Worm (Caenorhabditis elegans) whole organism, late embryonic: Measurements from ENCODE around the gene F26H11.8.

Experiments used
- C08G9.2 ChIP-seq: sonication (generic microtip); optimal IDR thresholded peaks from 2 replicates; lab custom pipeline; 2016; ENCODE audit warnings: mild to moderate bottlenecking, missing genetic modification characterization, moderate library complexity, missing compliant biosample characterization
- F13H6.1 ChIP-seq: sonication (generic microtip); optimal IDR thresholded peaks from 2 replicates; lab custom pipeline; 2016; ENCODE audit warnings: missing genetic modification characterization, missing compliant biosample characterization
- K02D7.2 ChIP-seq: sonication (generic microtip); optimal IDR thresholded peaks from 2 replicates; lab custom pipeline; 2017; ENCODE audit warnings: mild to moderate bottlenecking, missing genetic modification characterization, missing compliant biosample characterization
- ahr-1 ChIP-seq: sonication (generic microtip); optimal IDR thresholded peaks from 2 replicates; lab custom pipeline; 2016; ENCODE audit warnings: missing genetic modification characterization, missing compliant biosample characterization
- ceh-14 ChIP-seq: sonication (generic microtip); optimal IDR thresholded peaks from 2 replicates; lab custom pipeline; 2016; ENCODE audit warnings: missing genotype, missing genetic modification characterization, missing compliant biosample characterization
- ceh-2 ChIP-seq: sonication (generic microtip); optimal IDR thresholded peaks from 2 replicates; lab custom pipeline; 2016; ENCODE audit warnings: missing genotype, missing genetic modification characterization, missing compliant biosample characterization
- ceh-30 ChIP-seq: fragments of 150-350 bp; optimal IDR thresholded peaks from 2 replicates; lab custom pipeline; 2014; ENCODE audit warnings: missing biosample characterization, missing genetic modification characterization
- ceh-31 ChIP-seq: sonication (generic microtip); optimal IDR thresholded peaks from 2 replicates; lab custom pipeline; 2016; ENCODE audit warnings: missing genetic modification characterization, missing compliant biosample characterization
- ceh-45 ChIP-seq: fragments of 200-800 bp; sonication (Bioruptor generic); IDR thresholded peaks from 2 replicates; pipeline ENCODE4 v1.3.6; 2022; ENCODE audit warnings: missing genetic modification reagents, missing genetic modification characterization, missing compliant biosample characterization
- che-1 ChIP-seq: sonication (generic microtip); optimal IDR thresholded peaks from 2 replicates; lab custom pipeline; 2016; ENCODE audit warnings: mild to moderate bottlenecking, missing genetic modification characterization, missing compliant biosample characterization
- dve-1 ChIP-seq: sonication (generic microtip); optimal IDR thresholded peaks from 2 replicates; lab custom pipeline; 2017; ENCODE audit warnings: antibody characterized with exemption, mild to moderate bottlenecking, missing genetic modification characterization, missing compliant biosample characterization
- elt-4 ChIP-seq: sonication (generic microtip); optimal IDR thresholded peaks from 2 replicates; lab custom pipeline; 2016; ENCODE audit warnings: missing genetic modification characterization, missing compliant biosample characterization
- ets-4 ChIP-seq: sonication (generic microtip); optimal IDR thresholded peaks from 2 replicates; lab custom pipeline; 2016; ENCODE audit warnings: missing genetic modification characterization, missing compliant biosample characterization
- eyg-1 ChIP-seq: sonication (generic microtip); optimal IDR thresholded peaks from 2 replicates; lab custom pipeline; 2016; ENCODE audit warnings: missing genotype, missing genetic modification characterization, missing compliant biosample characterization
- fax-1 ChIP-seq: sonication (generic microtip); optimal IDR thresholded peaks from 2 replicates; lab custom pipeline; 2016; ENCODE audit warnings: missing genotype, missing genetic modification characterization, missing compliant biosample characterization
- hlh-30 ChIP-seq: sonication (generic microtip); optimal IDR thresholded peaks from 2 replicates; lab custom pipeline; 2017; ENCODE audit warnings: antibody characterized with exemption, missing genetic modification characterization, missing compliant biosample characterization; ENCODE audit not compliant: insufficient read depth
- hlh-6 ChIP-seq: sonication (generic microtip); optimal IDR thresholded peaks from 2 replicates; lab custom pipeline; 2016; ENCODE audit warnings: missing genotype, missing genetic modification characterization, missing compliant biosample characterization
- hlh-8 ChIP-seq: sonication (generic microtip); optimal IDR thresholded peaks from 2 replicates; lab custom pipeline; 2016; ENCODE audit warnings: missing genotype, missing genetic modification characterization, missing compliant biosample characterization
- lin-11 ChIP-seq: fragments of 200-800 bp; sonication (Bioruptor generic); optimal IDR thresholded peaks from 2 replicates; lab custom pipeline; 2018; ENCODE audit warnings: mild to moderate bottlenecking, missing genetic modification characterization, missing compliant biosample characterization
- mec-3 ChIP-seq: sonication (generic microtip); optimal IDR thresholded peaks from 2 replicates; lab custom pipeline; 2016; ENCODE audit warnings: borderline replicate concordance, missing genetic modification characterization, missing compliant biosample characterization
- nfya-1 ChIP-seq: sonication (generic microtip); optimal IDR thresholded peaks from 2 replicates; lab custom pipeline; 2017; ENCODE audit warnings: missing genetic modification characterization, mild to moderate bottlenecking, missing compliant biosample characterization, antibody characterized with exemption, moderate library complexity
- nhr-11 ChIP-seq: fragments of 150-350 bp; optimal IDR thresholded peaks from 2 replicates; lab custom pipeline; 2014; ENCODE audit warnings: missing biosample characterization, missing genetic modification characterization
- nhr-232 ChIP-seq: sonication (generic microtip); optimal IDR thresholded peaks from 2 replicates; lab custom pipeline; 2016; ENCODE audit warnings: missing genetic modification characterization, missing compliant biosample characterization
- odd-2 ChIP-seq: sonication (generic microtip); optimal IDR thresholded peaks from 2 replicates; lab custom pipeline; 2017; ENCODE audit warnings: antibody characterized with exemption, mild to moderate bottlenecking, missing genetic modification characterization, missing compliant biosample characterization
- pat-9 ChIP-seq: fragments of 200-800 bp; sonication (Bioruptor generic); optimal IDR thresholded peaks from 2 replicates; lab custom pipeline; 2018; ENCODE audit warnings: mild to moderate bottlenecking, missing genetic modification characterization, moderate library complexity, missing compliant biosample characterization
- pha-2 ChIP-seq: sonication (generic microtip); optimal IDR thresholded peaks from 2 replicates; lab custom pipeline; 2017; ENCODE audit warnings: mild to moderate bottlenecking, missing genetic modification characterization, missing compliant biosample characterization
- pha-4 ChIP-seq: fragments of 150-350 bp; optimal IDR thresholded peaks from 2 replicates; lab custom pipeline; 2018; ENCODE audit warnings: missing biosample characterization, missing genetic modification reagents, missing genetic modification characterization
- pros-1 ChIP-seq: fragments of 150-350 bp; optimal IDR thresholded peaks from 2 replicates; lab custom pipeline; 2014; ENCODE audit warnings: missing biosample characterization, missing genetic modification reagents, missing genetic modification characterization
- ref-2 ChIP-seq: sonication (generic microtip); optimal IDR thresholded peaks from 2 replicates; lab custom pipeline; 2016; ENCODE audit warnings: missing genetic modification characterization, missing compliant biosample characterization
- rnt-1 ChIP-seq: sonication (generic microtip); optimal IDR thresholded peaks from 2 replicates; lab custom pipeline; 2016; ENCODE audit warnings: missing genetic modification characterization, missing compliant biosample characterization
- sdc-2 ChIP-seq: sonication (generic microtip); optimal IDR thresholded peaks from 2 replicates; lab custom pipeline; 2016; ENCODE audit warnings: missing genotype, missing genetic modification characterization, missing compliant biosample characterization
- sox-2 ChIP-seq: fragments of 200-800 bp; sonication (Bioruptor generic); IDR thresholded peaks from 2 replicates; pipeline ENCODE4 v1.3.6; 2022; ENCODE audit warnings: missing genetic modification reagents, missing genetic modification characterization, missing compliant biosample characterization
- tbx-2 ChIP-seq: sonication (generic microtip); optimal IDR thresholded peaks from 2 replicates; lab custom pipeline; 2016; ENCODE audit warnings: missing genetic modification characterization, missing compliant biosample characterization
- unc-3 ChIP-seq, 2 experiments: fragments of 200-800 bp in 1 of 2; sonication (Bioruptor generic) in 1 of 2; sonication (generic microtip) in 1 of 2; conservative IDR thresholded peaks in 1 of 2; optimal IDR thresholded peaks in 1 of 2; 2 replicates each; pipeline versions ENCODE4 v1.3.6 to Lab custom; 2016 to 2022; ENCODE audit warnings: missing compliant biosample characterization in 2 of 2, missing genetic modification characterization in 2 of 2, missing genetic modification reagents in 1 of 2
- unc-42 ChIP-seq: sonication (generic microtip); optimal IDR thresholded peaks from 2 replicates; lab custom pipeline; 2016; ENCODE audit warnings: missing genotype, missing genetic modification characterization, missing compliant biosample characterization
- unc-86 ChIP-seq: sonication (generic microtip); optimal IDR thresholded peaks from 2 replicates; lab custom pipeline; 2016; ENCODE audit warnings: missing genetic modification characterization, missing compliant biosample characterization
- zip-5 ChIP-seq: sonication (generic microtip); optimal IDR thresholded peaks from 2 replicates; lab custom pipeline; 2016; ENCODE audit warnings: missing genetic modification characterization, missing compliant biosample characterization
- ztf-16 ChIP-seq: sonication (generic microtip); optimal IDR thresholded peaks from 2 replicates; lab custom pipeline; 2017; ENCODE audit warnings: missing genetic modification characterization, missing compliant biosample characterization

The F26H11.8 gene

DNA sequence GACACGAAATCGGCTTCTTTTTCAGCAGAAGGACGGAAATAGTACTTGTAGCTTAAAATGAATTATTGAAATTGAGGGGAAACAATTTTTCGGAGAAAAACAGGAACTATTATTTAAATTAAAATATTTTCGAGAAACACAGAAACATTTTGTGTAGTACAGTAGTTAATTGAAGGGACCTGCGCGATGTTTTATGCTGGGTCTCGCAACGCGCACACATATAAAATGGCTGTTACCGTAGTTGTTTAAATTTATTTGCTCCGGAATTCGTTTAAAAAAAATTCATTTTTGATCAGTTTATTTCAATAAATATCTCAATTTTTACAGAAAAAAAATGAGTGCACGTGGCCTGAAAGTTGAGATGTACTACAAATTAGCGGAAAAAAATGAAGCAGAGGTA lies 22.5 kb downstream of the F26H11.8 start, which contains the start of gene dsb-2:
Gene dsb-2 (plus strand): TSS at position 328 of the 400 bp plus-strand sequence.
- TF ChIP-seq hlh-30 (tag; lab: Kevin White, UChicago) = no peak
- TF ChIP-seq ceh-30 (tag; lab: Kevin White, UChicago) = no peak
- TF ChIP-seq C08G9.2 = no peak
- TF ChIP-seq hlh-8 (tag; lab: Kevin White, UChicago) = no peak
- TF ChIP-seq pros-1 = no peak
- no peak for TF ChIP-seq eyg-1 (tag; lab: Kevin White, UChicago)
- TF ChIP-seq nhr-232 (tag; lab: Kevin White, UChicago) = no peak
- TF ChIP-seq pha-4 = no peak
- no peak for TF ChIP-seq ceh-14 (tag; lab: Kevin White, UChicago)
- TF ChIP-seq pha-2 (tag; lab: Kevin White, UChicago) = no peak
- TF ChIP-seq ahr-1 (tag; lab: Kevin White, UChicago) = no peak
- no peak for TF ChIP-seq elt-4 (tag; lab: Kevin White, UChicago)

ce11 chrII:14413035-14413525 lies 24.8 kb downstream of the F26H11.8 start, which contains the start of gene exl-1:
Gene exl-1 (minus strand): TSS chrII:14413475.
- TF ChIP-seq sox-2 (no peak), eyg-1 (tag; lab: Kevin White, UChicago) (no peak), zip-5 (tag; lab: Kevin White, UChicago) (no peak), hlh-30 (tag; lab: Kevin White, UChicago) (no peak), dve-1 (tag; lab: Kevin White, UChicago) (no peak), K02D7.2 (no peak), odd-2 (tag; lab: Kevin White, UChicago) (no peak), ref-2 (tag; lab: Kevin White, UChicago) (no peak), nfya-1 (tag; lab: Kevin White, UChicago) (no peak), ceh-2 (tag; lab: Kevin White, UChicago) (no peak), mec-3 (no peak)
- TF ChIP-seq, all 69 proteins: peak for 0

- TF ChIP-seq ets-4 (tag; lab: Kevin White, UChicago) = no peak
- TF ChIP-seq ztf-16 = no peak
Observed at ce11 chrII:14413709-14414108, 25.4 kb downstream of the F26H11.8 start.

DNA sequence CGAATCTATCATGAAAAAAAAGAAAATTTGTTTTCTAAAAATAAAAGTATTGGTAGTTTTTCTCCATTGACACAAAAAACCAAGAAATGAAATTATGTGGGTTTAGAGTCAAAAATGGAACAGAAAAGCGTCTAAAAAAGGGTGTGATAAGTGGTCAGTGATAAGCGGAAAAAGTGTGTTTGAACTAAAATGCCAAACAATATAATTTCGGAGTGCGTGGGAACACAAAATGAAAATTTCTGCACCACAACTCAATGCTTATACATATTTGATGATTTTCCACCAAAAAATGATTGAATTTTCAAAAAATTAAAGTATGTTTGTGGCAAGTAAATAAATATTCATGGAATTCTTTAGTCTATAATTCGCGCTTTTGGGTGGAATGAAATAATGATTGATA lies 27.1 kb downstream of the F26H11.8 start:
- TF ChIP-seq nhr-11 (tag; lab: Kevin White, UChicago) = no peak
- no peak for TF ChIP-seq hlh-6
- no peak for TF ChIP-seq unc-86
- TF ChIP-seq odd-2 (tag; lab: Kevin White, UChicago) = no peak
- TF ChIP-seq ceh-45 (GFP tag; lab: Robert Waterston, UW) = no peak
- TF ChIP-seq hlh-30 (tag; lab: Kevin White, UChicago) = no peak
- no peak for TF ChIP-seq fax-1
- no peak for TF ChIP-seq pha-4
- no peak for TF ChIP-seq unc-42
- no peak for TF ChIP-seq sdc-2
- no peak for TF ChIP-seq pros-1
- TF ChIP-seq K02D7.2 = no peak
- TF ChIP-seq pat-9 (tag; lab: Kevin White, UChicago) = no peak
- TF ChIP-seq lin-11 (tag; lab: Kevin White, UChicago) = no peak
- TF ChIP-seq che-1 = no peak
- no peak for TF ChIP-seq ceh-30 (tag; lab: Kevin White, UChicago)
- no peak for TF ChIP-seq F13H6.1
- TF ChIP-seq ceh-31 = no peak
- TF ChIP-seq eyg-1 (tag; lab: Kevin White, UChicago) = no peak

ce11 chrII:14416988-14417387 lies 28.7 kb downstream of the F26H11.8 start:
- TF ChIP-seq tbx-2 (tag; lab: Kevin White, UChicago) (no peak), odd-2 (tag; lab: Kevin White, UChicago) (no peak), rnt-1 (tag; lab: Kevin White, UChicago) (no peak), unc-3 (GFP tag; conservative IDR thresholded peaks at IDR 0.05; lab: Robert Waterston, UW) (no peak), unc-3 (tag; optimal IDR thresholded peaks at IDR 0.05; lab: Kevin White, UChicago) (no peak)
